Worm (Caenorhabditis elegans): ENCODE measurements around the gene F58G6.3.
A peak's percentile ranks its signal among the peaks of the same experiment; 100 is the strongest.

F58G6.3 gene

DNA sequence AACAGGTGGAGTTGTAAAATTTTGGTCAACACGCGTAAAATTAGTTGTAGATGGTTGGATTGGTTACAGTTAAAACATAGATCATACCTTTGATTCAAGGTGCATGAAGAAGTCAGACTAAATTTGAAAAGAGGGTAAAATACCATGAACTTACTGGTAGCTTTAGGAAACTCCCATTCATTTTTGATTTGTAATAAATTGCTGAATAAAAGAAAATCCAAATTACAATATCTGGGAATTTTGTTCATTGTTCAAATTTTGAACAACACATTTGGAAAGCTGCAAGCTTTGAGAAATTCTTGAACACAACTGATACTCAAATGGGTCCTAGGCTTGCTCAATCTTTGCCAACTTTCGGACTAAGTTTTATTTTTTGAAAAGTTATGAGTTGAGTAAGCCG, 24.7 kb downstream of the F58G6.3 start:
- TF ChIP-seq nhr-77 (tag; optimal IDR thresholded peaks at IDR 0.05) (no peak), zag-1 (tag; optimal IDR thresholded peaks at IDR 0.05) (no peak), aly-2 (tag; optimal IDR thresholded peaks at IDR 0.05) (no peak), snpc-4 (tag; optimal IDR thresholded peaks at IDR 0.05) (no peak), pqm-1 (tag; optimal IDR thresholded peaks at IDR 0.05) (no peak), nhr-43 (tag; optimal IDR thresholded peaks at IDR 0.05; ENCODE audit: poor library complexity, severe bottlenecking) (no peak), elt-2 (tag; optimal IDR thresholded peaks at IDR 0.05) (no peak), ZK546.5 (tag; optimal IDR thresholded peaks at IDR 0.05) (no peak), unc-62 (GFP tag; optimal IDR thresholded peaks at IDR 0.05) (no peak), lin-39 (tag; optimal IDR thresholded peaks at IDR 0.05) (no peak), fos-1 (tag; optimal IDR thresholded peaks at IDR 0.05) (no peak), ztf-11 (tag; optimal IDR thresholded peaks at IDR 0.05) (no peak), tbx-2 (tag; optimal IDR thresholded peaks at IDR 0.05) (no peak), jun-1 (tag; optimal IDR thresholded peaks at IDR 0.05) (no peak), nhr-23 (tag; optimal IDR thresholded peaks at IDR 0.05) (no peak)

- no peak for TF ChIP-seq fos-1 (tag; optimal IDR thresholded peaks at IDR 0.05)
- TF ChIP-seq mml-1 (tag; optimal IDR thresholded peaks at IDR 0.05) = no peak
- peak; percentile 3 for TF ChIP-seq elt-2 (tag; optimal IDR thresholded peaks at IDR 0.05)
- no peak for TF ChIP-seq ceh-28 (tag; optimal IDR thresholded peaks at IDR 0.05)
- no peak for TF ChIP-seq ceh-82 (tag; optimal IDR thresholded peaks at IDR 0.05)
- no peak for TF ChIP-seq fkh-10 (GFP tag; optimal IDR thresholded peaks at IDR 0.05)
Measured at ce11 chrIV:9679296-9679695, 26.0 kb downstream of the F58G6.3 start.

DNA sequence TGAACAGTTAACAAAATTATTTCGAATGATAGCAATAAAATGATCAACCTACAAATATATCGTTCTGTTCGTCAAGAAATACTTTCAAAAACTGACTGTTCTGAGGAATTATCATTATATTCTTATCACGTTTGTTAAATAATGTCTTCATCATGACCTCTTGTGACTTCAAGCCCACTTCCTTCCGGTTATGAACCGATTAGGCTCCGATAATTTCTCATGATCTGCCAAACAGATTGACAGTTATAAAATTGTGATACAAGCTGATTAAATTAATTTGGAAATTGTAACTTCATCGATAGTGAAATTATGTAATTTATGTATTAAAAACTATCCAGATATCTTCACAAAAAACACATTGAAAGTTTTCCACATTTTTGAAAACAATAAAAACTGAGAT, 27.5 kb downstream of the F58G6.3 start, which contains the start of gene ins-8:
ins-8 (minus strand) TSS at position 101 of the 400 bp plus-strand sequence.
- TF ChIP-seq pha-4 (tag; optimal IDR thresholded peaks at IDR 0.05) = no peak
- TF ChIP-seq nhr-237 (tag; optimal IDR thresholded peaks at IDR 0.05) = no peak
- TF ChIP-seq hmg-11 (tag; optimal IDR thresholded peaks at IDR 0.05) = no peak
- no peak for TF ChIP-seq ZK546.5 (tag; optimal IDR thresholded peaks at IDR 0.05)
- TF ChIP-seq tbx-2 (tag; optimal IDR thresholded peaks at IDR 0.05) = no peak
- no peak for TF ChIP-seq egl-5 (tag; optimal IDR thresholded peaks at IDR 0.05)
- no peak for TF ChIP-seq egl-27 (tag; optimal IDR thresholded peaks at IDR 0.05)
- no peak for TF ChIP-seq R02D3.7 (tag; optimal IDR thresholded peaks at IDR 0.05)
- TF ChIP-seq elt-1 (tag; optimal IDR thresholded peaks at IDR 0.05) = no peak
- no peak for TF ChIP-seq snpc-4 (tag; optimal IDR thresholded peaks at IDR 0.05)
- TF ChIP-seq fkh-10 (GFP tag; optimal IDR thresholded peaks at IDR 0.05) = no peak
- TF ChIP-seq lsy-12 (tag; optimal IDR thresholded peaks at IDR 0.05) = no peak
- TF ChIP-seq skn-1 (tag; optimal IDR thresholded peaks at IDR 0.05) = no peak
- no peak for TF ChIP-seq ceh-9 (tag; optimal IDR thresholded peaks at IDR 0.05)
- TF ChIP-seq elt-3 (tag; optimal IDR thresholded peaks at IDR 0.05) = no peak
- no peak for TF ChIP-seq ztf-11 (tag; optimal IDR thresholded peaks at IDR 0.05)
- TF ChIP-seq nhr-43 (tag; optimal IDR thresholded peaks at IDR 0.05; ENCODE audit: poor library complexity, severe bottlenecking) = no peak
- no peak for TF ChIP-seq nhr-12 (tag; optimal IDR thresholded peaks at IDR 0.05)
- no peak for TF ChIP-seq nhr-28 (tag; optimal IDR thresholded peaks at IDR 0.05)
- TF ChIP-seq sea-2 (GFP tag; optimal IDR thresholded peaks at IDR 0.05) = no peak

ce11 chrIV:9682514-9682913, 29.2 kb downstream of the F58G6.3 start, which contains the start of gene ins-7:
Gene ins-7 (minus strand): TSS chrIV:9682845.
- TF ChIP-seq pqm-1 (tag; optimal IDR thresholded peaks at IDR 0.05) (peak; percentile 34), unc-39 (tag; optimal IDR thresholded peaks at IDR 0.05) (no peak), nhr-43 (tag; optimal IDR thresholded peaks at IDR 0.05; ENCODE audit: poor library complexity, severe bottlenecking) (no peak), nfya-1 (tag; optimal IDR thresholded peaks at IDR 0.05; ENCODE audit: insufficient read depth) (no peak), snpc-4 (tag; optimal IDR thresholded peaks at IDR 0.05) (no peak), nhr-237 (tag; optimal IDR thresholded peaks at IDR 0.05) (no peak), elt-2 (tag; optimal IDR thresholded peaks at IDR 0.05) (peak; percentile 91), lin-15B (tag; optimal IDR thresholded peaks at IDR 0.05) (no peak), egl-27 (tag; optimal IDR thresholded peaks at IDR 0.05) (no peak)
